Fruit fly (Drosophila melanogaster) Kc167 (cell line): ENCODE results near the gene w-cup.

Source experiments
- Myc ChIP-seq: fragments of >200 bp; optimal IDR thresholded peaks from 2 replicates; lab custom pipeline; 2017; ENCODE audit warnings: missing external identifiers
- Sin3A ChIP-seq: fragments of >200 bp; optimal IDR thresholded peaks from 2 replicates; lab custom pipeline; 2018; ENCODE audit warnings: missing external identifiers
- h ChIP-seq: fragments of >200 bp; optimal IDR thresholded peaks from 3 replicates; lab custom pipeline; 2018; ENCODE audit warnings: missing external identifiers
- insv ChIP-seq: fragments of >200 bp; optimal IDR thresholded peaks from 3 replicates; lab custom pipeline; 2018; ENCODE audit warnings: missing external identifiers
- psq ChIP-seq: fragments of >200 bp; optimal IDR thresholded peaks from 2 replicates; lab custom pipeline; 2017; ENCODE audit warnings: missing external identifiers
- ttk ChIP-seq: sonication (Bioruptor generic); optimal IDR thresholded peaks from 2 replicates; lab custom pipeline; 2017; ENCODE audit warnings: missing external identifiers

DNA sequence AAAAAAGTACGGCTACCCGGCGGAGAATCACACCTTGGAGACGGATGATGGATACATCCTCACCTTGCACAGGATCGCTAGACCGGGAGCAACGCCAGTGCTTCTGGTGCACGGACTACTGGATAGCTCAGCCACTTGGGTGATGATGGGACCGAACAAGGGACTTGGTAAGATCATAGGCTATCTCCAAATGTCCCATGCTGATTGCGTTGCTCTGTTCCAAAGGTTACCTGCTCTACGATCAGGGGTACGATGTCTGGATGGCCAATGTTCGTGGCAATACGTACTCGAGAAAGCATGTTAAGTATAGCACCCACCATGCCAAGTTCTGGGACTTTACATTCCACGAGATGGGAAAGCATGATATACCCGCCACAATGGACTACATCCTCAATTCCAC lies 47.5 kb downstream of the w-cup start:
- no peak for TF ChIP-seq Myc (lab: Kevin White, UChicago)
- TF ChIP-seq Sin3A (lab: Kevin White, UChicago) = no peak
- TF ChIP-seq ttk (lab: Kevin White, UChicago) = no peak
- no peak for TF ChIP-seq h (lab: Kevin White, UChicago)
- no peak for TF ChIP-seq insv (lab: Kevin White, UChicago)
- no peak for TF ChIP-seq psq (lab: Kevin White, UChicago)
